Fruit fly (Drosophila melanogaster): ENCODE data around the gene PolE1.

The PolE1 gene

dm6 chr3R:23332535-23333333 is 15.2 kb upstream of the PolE1 start (continued):
- TF ChIP-seq CG9932 (GFP tag; IDR thresholded peaks at IDR 0.05) = no peak
- TF ChIP-seq CG12769 (tag; optimal IDR thresholded peaks at IDR 0.05) = peak; percentile 63
- TF ChIP-seq HLH3B (GFP tag; IDR thresholded peaks at IDR 0.05) = peak; percentile 39; the same call in 1 of the 2 replicates
- no peak for TF ChIP-seq knrl (GFP tag; IDR thresholded peaks at IDR 0.05; ENCODE audit: partially characterized antibody)
- TF ChIP-seq CG6654 (GFP tag; optimal IDR thresholded peaks at IDR 0.05) = peak; percentile 30
- peak; percentile 46 for TF ChIP-seq Ptx1 (GFP tag; IDR thresholded peaks at IDR 0.05)
- peak; percentile 59 for TF ChIP-seq Atf6 (GFP tag; IDR thresholded peaks at IDR 0.05)
- no peak for TF ChIP-seq CG3163 (GFP tag; optimal IDR thresholded peaks at IDR 0.05)
- TF ChIP-seq CG15011 (GFP tag; optimal IDR thresholded peaks at IDR 0.05) = peak; percentile 43
- no peak for TF ChIP-seq lov (optimal IDR thresholded peaks at IDR 0.05)
- TF ChIP-seq lov (GFP tag; IDR thresholded peaks at IDR 0.05) = no peak
- peak; percentile 45 for TF ChIP-seq CG14014 (GFP tag; IDR thresholded peaks at IDR 0.05)
- TF ChIP-seq disco-r (GFP tag; optimal IDR thresholded peaks at IDR 0.05) = no peak
- TF ChIP-seq lbe (GFP tag; optimal IDR thresholded peaks at IDR 0.05) = no peak
- TF ChIP-seq HmgZ (tag; optimal IDR thresholded peaks at IDR 0.05) = peak; percentile 28
- TF ChIP-seq CG2889 (GFP tag; IDR thresholded peaks at IDR 0.05) = no peak
- peak; percentile 26 for TF ChIP-seq Deaf1 (tag; optimal IDR thresholded peaks at IDR 0.05)
- no peak for TF ChIP-seq Bgb (GFP tag; IDR thresholded peaks at IDR 0.05; ENCODE audit: partially characterized antibody)
- peak; percentile 36 for TF ChIP-seq Rfx (GFP tag; IDR thresholded peaks at IDR 0.05)
- peak; percentile 76 for TF ChIP-seq CG3281 (GFP tag; optimal IDR thresholded peaks at IDR 0.05)
- TF ChIP-seq fd64A (GFP tag; optimal IDR thresholded peaks at IDR 0.05) = peak; percentile 42
- no peak for TF ChIP-seq chinmo (GFP tag; IDR thresholded peaks at IDR 0.05; ENCODE audit: partially characterized antibody)
- TF ChIP-seq C15 (GFP tag; IDR thresholded peaks at IDR 0.05) = 0 out of 3 replicates have a peak, but pooled peaks have one; percentile 27
- TF ChIP-seq Sry-β (GFP tag; optimal IDR thresholded peaks at IDR 0.05) = no peak
- no peak for TF ChIP-seq Trl (optimal IDR thresholded peaks at IDR 0.05)
- TF ChIP-seq Trl (GFP tag; optimal IDR thresholded peaks at IDR 0.05) = peak; percentile 31
- TF ChIP-seq org-1 (GFP tag; optimal IDR thresholded peaks at IDR 0.05) = peak; percentile 38
- TF ChIP-seq Hand (GFP tag; optimal IDR thresholded peaks at IDR 0.05) = peak; percentile 26
- TF ChIP-seq CG10321 (GFP tag; IDR thresholded peaks at IDR 0.05) = no peak
- peak; percentile 70 for TF ChIP-seq CG9727 (GFP tag; optimal IDR thresholded peaks at IDR 0.05)
- peak; percentile 18 for TF ChIP-seq CG12942 (GFP tag; optimal IDR thresholded peaks at IDR 0.05)
- no peak for TF ChIP-seq Myb (GFP tag; optimal IDR thresholded peaks at IDR 0.05)
- TF ChIP-seq CG18262 (tag; optimal IDR thresholded peaks at IDR 0.05) = peak; percentile 75
- TF ChIP-seq dmrt11E (tag; optimal IDR thresholded peaks at IDR 0.05) = peak; percentile 70
- TF ChIP-seq abd-A (tag; optimal IDR thresholded peaks at IDR 0.05) = no peak
- no peak for TF ChIP-seq NC2β (GFP tag; optimal IDR thresholded peaks at IDR 0.05)
- peak; percentile 70 for TF ChIP-seq Sox100B (GFP tag; optimal IDR thresholded peaks at IDR 0.05)
- TF ChIP-seq HLHmδ (GFP tag; optimal IDR thresholded peaks at IDR 0.05) = no peak
- TF ChIP-seq CG6813 (GFP tag; optimal IDR thresholded peaks at IDR 0.05) = peak; percentile 64
- TF ChIP-seq CG12155 (GFP tag; optimal IDR thresholded peaks at IDR 0.05) = peak; percentile 5
- no peak for TF ChIP-seq rib (GFP tag; IDR thresholded peaks at IDR 0.05)
- peak; percentile 44 for TF ChIP-seq cwo (GFP tag; optimal IDR thresholded peaks at IDR 0.05)
- peak; percentile 33 for TF ChIP-seq Awh (GFP tag; IDR thresholded peaks at IDR 0.05)
- TF ChIP-seq CG18599 (GFP tag; optimal IDR thresholded peaks at IDR 0.05) = peak; percentile 51
- TF ChIP-seq ap (GFP tag; IDR thresholded peaks at IDR 0.05) = no peak
- no peak for TF ChIP-seq CG7357 (GFP tag; IDR thresholded peaks at IDR 0.05)
- TF ChIP-seq CG16863 (GFP tag; optimal IDR thresholded peaks at IDR 0.05) = peak; percentile 24
- TF ChIP-seq CG31224 (GFP tag; IDR thresholded peaks at IDR 0.05) = peak; percentile 43; the same call in 1 of the 2 replicates
- no peak for TF ChIP-seq Dad (GFP tag; optimal IDR thresholded peaks at IDR 0.05)
- TF ChIP-seq CG14710 (tag; optimal IDR thresholded peaks at IDR 0.05) = peak; percentile 61
